Fruit fly (Drosophila melanogaster) whole organism, adult: ENCODE measurements around the gene CG42458.

Experiments used
- CG11617 ChIP-seq: fragments of 200-800 bp; sonication (Bioruptor generic); optimal IDR thresholded peaks from 2 replicates; lab custom pipeline; 2017; ENCODE audit warnings: mild to moderate bottlenecking, missing biosample characterization, missing genetic modification reagents, missing genetic modification characterization
- CG5204 ChIP-seq: fragments of 200-800 bp; sonication (Bioruptor generic); optimal IDR thresholded peaks from 2 replicates; lab custom pipeline; 2016; ENCODE audit warnings: missing biosample characterization, missing genetic modification characterization
- CG7045 ChIP-seq: fragments of 200-800 bp; sonication (Bioruptor generic); optimal IDR thresholded peaks from 2 replicates; lab custom pipeline; 2017; ENCODE audit warnings: missing biosample characterization, mild to moderate bottlenecking, missing genetic modification characterization
- kay ChIP-seq: fragments of 200-800 bp; sonication (Bioruptor generic); peaks from one replicate; lab custom pipeline; 2016; ENCODE audit warnings: missing biosample characterization, missing genetic modification characterization, borderline replicate concordance
- ovo ChIP-seq: fragments of 200-800 bp; sonication (Bioruptor generic); optimal IDR thresholded peaks from 2 replicates; lab custom pipeline; 2016; ENCODE audit warnings: missing biosample characterization, missing genetic modification characterization
- toe ChIP-seq: fragments of 200-800 bp; sonication (Bioruptor generic); optimal IDR thresholded peaks from 2 replicates; lab custom pipeline; 2016; ENCODE audit warnings: missing biosample characterization, missing genetic modification characterization

DNA sequence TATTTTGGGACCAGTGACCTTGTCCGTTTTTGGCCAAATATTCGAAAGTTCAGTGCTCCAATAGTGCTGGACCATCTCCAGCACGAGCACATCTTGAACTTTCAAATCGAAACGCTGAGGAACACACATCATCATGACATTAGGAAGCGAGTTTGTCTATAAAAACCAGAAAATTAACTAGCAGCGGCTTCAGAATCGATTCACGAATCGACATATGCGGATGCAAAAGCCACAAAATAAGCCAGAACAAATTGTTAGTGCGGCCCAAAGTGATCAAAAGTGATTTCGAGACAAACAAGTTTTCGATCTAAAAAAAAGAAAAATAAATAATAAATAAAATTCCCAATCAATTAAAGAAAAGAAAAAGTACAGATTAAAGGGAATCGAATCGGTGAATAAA lies 33.2 kb upstream of the CG42458 start, which contains the start of gene CG8563:
- TF ChIP-seq CG7045 (GFP tag; lab: Kevin White, UChicago): no peak
- no peak for TF ChIP-seq CG11617 (GFP tag; lab: Kevin White, UChicago)
- no peak for TF ChIP-seq kay (GFP tag; lab: Kevin White, UChicago)
- TF ChIP-seq toe (GFP tag; lab: Kevin White, UChicago): no peak
- no peak for TF ChIP-seq ovo (GFP tag; lab: Kevin White, UChicago)
- TF ChIP-seq CG5204: no peak
